Fruit fly (Drosophila melanogaster) whole organism, embryonic: ENCODE results near the gene CG1998.

Experiments used
- Bteb2 ChIP-seq: fragments of 200-800 bp; sonication (Bioruptor generic); optimal IDR thresholded peaks from 2 replicates; lab custom pipeline; 2016; ENCODE audit warnings: missing biosample characterization, missing genetic modification characterization
- CG10209 ChIP-seq: fragments of 200-800 bp; sonication (Bioruptor generic); optimal IDR thresholded peaks from 3 replicates; lab custom pipeline; 2017; ENCODE audit warnings: missing biosample characterization, mild to moderate bottlenecking, missing genetic modification characterization, missing genetic modification reagents
- CG10366 ChIP-seq: fragments of 200-800 bp; sonication (Bioruptor generic); IDR thresholded peaks from 2 replicates; pipeline ENCODE4 v1.3.6; 2022; ENCODE audit warnings: missing biosample characterization, missing genetic modification characterization
- CG11247 ChIP-seq: fragments of 200-800 bp; sonication (Bioruptor generic); IDR thresholded peaks from 2 replicates; pipeline ENCODE4 v1.3.6; 2022; ENCODE audit warnings: missing biosample characterization, missing genetic modification characterization
- CG11456 ChIP-seq: fragments of 200-800 bp; sonication (Bioruptor generic); IDR thresholded peaks from 3 replicates; pipeline ENCODE4 v1.3.6; 2022; ENCODE audit warnings: missing biosample characterization, missing genetic modification characterization
- CG12769 ChIP-seq: fragments of 200-800 bp; sonication (Bioruptor generic); optimal IDR thresholded peaks from 2 replicates; lab custom pipeline; 2019; ENCODE audit warnings: missing biosample characterization, mild to moderate bottlenecking, missing genetic modification characterization, moderate library complexity
- CG13775 ChIP-seq: fragments of 200-800 bp; sonication (Bioruptor generic); optimal IDR thresholded peaks from 3 replicates; lab custom pipeline; 2017; ENCODE audit warnings: missing biosample characterization, mild to moderate bottlenecking, missing genetic modification characterization
- CG13894 ChIP-seq: fragments of 200-800 bp; sonication (Bioruptor generic); optimal IDR thresholded peaks from 3 replicates; lab custom pipeline; 2018; ENCODE audit warnings: missing biosample characterization, mild to moderate bottlenecking, missing genetic modification characterization, moderate library complexity
- CG14014 ChIP-seq: fragments of 200-800 bp; sonication (Bioruptor generic); IDR thresholded peaks from 2 replicates; pipeline ENCODE4 v1.3.6; 2022; ENCODE audit warnings: missing biosample characterization, missing genetic modification characterization
- CG15011 ChIP-seq: fragments of 200-800 bp; sonication (Bioruptor generic); optimal IDR thresholded peaks from 3 replicates; lab custom pipeline; 2018; ENCODE audit warnings: missing biosample characterization, mild to moderate bottlenecking, missing genetic modification characterization
- CG15514 ChIP-seq: fragments of 200-800 bp; sonication (Bioruptor generic); optimal IDR thresholded peaks from 3 replicates; lab custom pipeline; 2017; ENCODE audit warnings: missing biosample characterization, missing genetic modification characterization, mild to moderate bottlenecking, moderate library complexity, missing genetic modification reagents
- CG17186 ChIP-seq: fragments of 200-800 bp; sonication (Bioruptor generic); optimal IDR thresholded peaks from 3 replicates; lab custom pipeline; 2017; ENCODE audit warnings: missing biosample characterization, missing genetic modification reagents, missing genetic modification characterization
- CG17328 ChIP-seq: fragments of 200-800 bp; sonication (Bioruptor generic); IDR thresholded peaks from 2 replicates; pipeline ENCODE4 v1.3.6; 2022; ENCODE audit warnings: missing biosample characterization, missing genetic modification characterization
- CG2120 ChIP-seq: fragments of 200-800 bp; sonication (Bioruptor generic); optimal IDR thresholded peaks from 3 replicates; lab custom pipeline; 2016; ENCODE audit warnings: missing biosample characterization, missing genetic modification characterization
- CG2678 ChIP-seq: fragments of 200-800 bp; sonication (Bioruptor generic); optimal IDR thresholded peaks from 3 replicates; lab custom pipeline; 2019; ENCODE audit warnings: missing biosample characterization, mild to moderate bottlenecking, missing genetic modification characterization, moderate library complexity
- CG30403 ChIP-seq: fragments of 200-800 bp; sonication (Bioruptor generic); optimal IDR thresholded peaks from 3 replicates; lab custom pipeline; 2016; ENCODE audit warnings: missing biosample characterization, missing genetic modification characterization
- CG3407 ChIP-seq: fragments of 200-800 bp; sonication (Bioruptor generic); optimal IDR thresholded peaks from 2 replicates; lab custom pipeline; 2018; ENCODE audit warnings: missing biosample characterization, mild to moderate bottlenecking, missing genetic modification characterization
- CG34224 ChIP-seq: fragments of 200-800 bp; sonication (Bioruptor generic); IDR thresholded peaks from 3 replicates; pipeline ENCODE4 v1.3.6; 2022; ENCODE audit warnings: missing biosample characterization, missing genetic modification characterization; ENCODE audit not compliant: partially characterized antibody
- CG3995 ChIP-seq: fragments of 200-800 bp; sonication (Bioruptor generic); optimal IDR thresholded peaks from 3 replicates; lab custom pipeline; 2016; ENCODE audit warnings: missing biosample characterization, missing genetic modification characterization
- CG5953 ChIP-seq: fragments of 200-800 bp; sonication (Bioruptor generic); IDR thresholded peaks from 2 replicates; pipeline ENCODE4 v1.3.6; 2022; ENCODE audit warnings: missing biosample characterization, missing genetic modification characterization
- CG6689 ChIP-seq: fragments of 200-800 bp; sonication (Bioruptor generic); IDR thresholded peaks from 2 replicates; pipeline ENCODE4 v1.3.6; 2022; ENCODE audit warnings: missing biosample characterization, missing genetic modification characterization
- CG6791 ChIP-seq: fragments of 200-800 bp; sonication (Bioruptor generic); IDR thresholded peaks from 3 replicates; pipeline ENCODE4 v1.3.6; 2022; ENCODE audit warnings: missing biosample characterization, missing genetic modification characterization; ENCODE audit not compliant: partially characterized antibody
- CG7372 ChIP-seq: fragments of 200-800 bp; sonication (Bioruptor generic); IDR thresholded peaks from 2 replicates; pipeline ENCODE4 v1.3.6; 2022; ENCODE audit warnings: missing biosample characterization, missing genetic modification characterization
- CG7839 ChIP-seq: fragments of 200-800 bp; sonication (Bioruptor generic); optimal IDR thresholded peaks from 3 replicates; lab custom pipeline; 2018; ENCODE audit warnings: missing biosample characterization, mild to moderate bottlenecking, missing genetic modification characterization, moderate library complexity
- CG9932 ChIP-seq: fragments of 200-800 bp; sonication (Bioruptor generic); IDR thresholded peaks from 2 replicates; pipeline ENCODE4 v1.3.6; 2022; ENCODE audit warnings: missing biosample characterization, missing genetic modification characterization
- CkIIα-i1 ChIP-seq: fragments of 200-800 bp; sonication (Bioruptor generic); IDR thresholded peaks from 2 replicates; pipeline ENCODE4 v1.3.6; 2022; ENCODE audit warnings: missing biosample characterization, missing genetic modification characterization
- Dbx ChIP-seq: fragments of 200-800 bp; sonication (Bioruptor generic); IDR thresholded peaks from 3 replicates; pipeline ENCODE4 v1.3.6; 2022; ENCODE audit warnings: missing biosample characterization, missing genetic modification characterization
- Drgx ChIP-seq: fragments of 200-800 bp; sonication (Bioruptor generic); IDR thresholded peaks from 2 replicates; pipeline ENCODE4 v1.3.6; 2022; ENCODE audit warnings: missing biosample characterization, missing genetic modification characterization
- E2f1 ChIP-seq: fragments of 200-800 bp; sonication (Bioruptor generic); IDR thresholded peaks from 2 replicates; pipeline ENCODE4 v1.3.6; 2022; ENCODE audit warnings: missing biosample characterization, missing genetic modification characterization
- Fer1 ChIP-seq: fragments of 200-800 bp; sonication (Bioruptor generic); optimal IDR thresholded peaks from 2 replicates; lab custom pipeline; 2017; ENCODE audit warnings: missing biosample characterization, mild to moderate bottlenecking, missing genetic modification characterization
- Gsc ChIP-seq: fragments of 200-800 bp; sonication (Bioruptor generic); IDR thresholded peaks from 2 replicates; pipeline ENCODE4 v1.3.6; 2022; ENCODE audit warnings: missing biosample characterization, missing genetic modification characterization
- HHEX ChIP-seq: fragments of 200-800 bp; sonication (Bioruptor generic); optimal IDR thresholded peaks from 3 replicates; lab custom pipeline; 2017; ENCODE audit warnings: missing biosample characterization, mild to moderate bottlenecking, missing genetic modification characterization, missing genetic modification reagents
- HmgZ ChIP-seq: fragments of 200-800 bp; sonication (Bioruptor generic); optimal IDR thresholded peaks from 2 replicates; lab custom pipeline; 2018; ENCODE audit warnings: missing biosample characterization, mild to moderate bottlenecking, missing genetic modification characterization
- Mrtf ChIP-seq: fragments of 200-800 bp; sonication (Bioruptor generic); IDR thresholded peaks from 3 replicates; pipeline ENCODE4 v1.3.6; 2022; ENCODE audit warnings: missing biosample characterization, missing genetic modification characterization
- Neu2 ChIP-seq: fragments of 200-800 bp; sonication (Bioruptor generic); optimal IDR thresholded peaks from 3 replicates; lab custom pipeline; 2016; ENCODE audit warnings: missing biosample characterization, missing genetic modification characterization, borderline replicate concordance
- Rfx ChIP-seq: fragments of 200-800 bp; sonication (Bioruptor generic); IDR thresholded peaks from 2 replicates; pipeline ENCODE4 v1.3.6; 2022; ENCODE audit warnings: missing biosample characterization, missing genetic modification characterization
- Stat92E ChIP-seq, 3 experiments: fragments of >200 bp in 2 of 3; fragments of 200-800 bp in 1 of 3; sonication (Bioruptor generic) in 1 of 3; optimal IDR thresholded peaks; 2 replicates each; lab custom pipeline; 2017 to 2019; ENCODE audit warnings: missing biosample characterization in 3 of 3, missing genetic modification characterization in 3 of 3, mild to moderate bottlenecking in 1 of 3, moderate library complexity in 1 of 3
- YL-1 ChIP-seq: fragments of 200-800 bp; sonication (Bioruptor generic); optimal IDR thresholded peaks from 3 replicates; lab custom pipeline; 2017; ENCODE audit warnings: missing biosample characterization, mild to moderate bottlenecking, missing genetic modification characterization
- caup ChIP-seq: fragments of 200-800 bp; sonication (Bioruptor generic); optimal IDR thresholded peaks from 3 replicates; lab custom pipeline; 2017; ENCODE audit warnings: missing biosample characterization, mild to moderate bottlenecking, missing genetic modification characterization, moderate library complexity; ENCODE audit not compliant: severe bottlenecking
- crol ChIP-seq: fragments of 200-800 bp; sonication (Bioruptor generic); IDR thresholded peaks from 2 replicates; pipeline ENCODE4 v1.3.6; 2022; ENCODE audit warnings: missing biosample characterization, missing genetic modification characterization
- cwo ChIP-seq: fragments of 200-800 bp; sonication (Bioruptor generic); optimal IDR thresholded peaks from 3 replicates; lab custom pipeline; 2017; ENCODE audit warnings: missing biosample characterization, missing genetic modification characterization, mild to moderate bottlenecking, moderate library complexity, missing genetic modification reagents
- en ChIP-seq: fragments of 200-800 bp; sonication (Bioruptor generic); optimal IDR thresholded peaks from 2 replicates; lab custom pipeline; 2016; ENCODE audit warnings: missing biosample characterization, missing genetic modification characterization
- fu2 ChIP-seq: fragments of 200-800 bp; sonication (Bioruptor generic); optimal IDR thresholded peaks from 2 replicates; lab custom pipeline; 2016; ENCODE audit warnings: missing biosample characterization, missing genetic modification characterization
- lmd ChIP-seq: fragments of 200-800 bp; sonication (Bioruptor generic); IDR thresholded peaks from 2 replicates; pipeline ENCODE4 v1.3.6; 2022; ENCODE audit warnings: missing biosample characterization, missing genetic modification characterization
- mam ChIP-seq: fragments of 200-800 bp; sonication (Bioruptor generic); optimal IDR thresholded peaks from 3 replicates; lab custom pipeline; 2016; ENCODE audit warnings: missing biosample characterization, missing genetic modification characterization
- nom ChIP-seq: fragments of 200-800 bp; sonication (Bioruptor generic); optimal IDR thresholded peaks from 2 replicates; lab custom pipeline; 2017; ENCODE audit warnings: missing biosample characterization, missing genetic modification characterization, mild to moderate bottlenecking, moderate library complexity, missing genetic modification reagents
- pho ChIP-seq: fragments of 200-800 bp; sonication (Bioruptor generic); optimal IDR thresholded peaks from 2 replicates; lab custom pipeline; 2016; ENCODE audit warnings: missing biosample characterization, missing genetic modification characterization
- row ChIP-seq: fragments of 200-800 bp; sonication (Bioruptor generic); IDR thresholded peaks from 3 replicates; pipeline ENCODE4 v1.3.6; 2022; ENCODE audit warnings: missing biosample characterization, missing genetic modification characterization
- so ChIP-seq: fragments of 200-800 bp; sonication (Bioruptor generic); IDR thresholded peaks from 3 replicates; pipeline ENCODE4 v1.3.6; 2022; ENCODE audit warnings: missing biosample characterization, missing genetic modification characterization
- stc ChIP-seq: fragments of 200-800 bp; sonication (Bioruptor generic); IDR thresholded peaks from 2 replicates; pipeline ENCODE4 v1.3.6; 2022; ENCODE audit warnings: missing biosample characterization, missing genetic modification characterization
- ttk ChIP-seq: fragments of 200-800 bp; sonication (Bioruptor generic); IDR thresholded peaks from 2 replicates; pipeline ENCODE4 v2.1.2; 2022; ENCODE audit warnings: missing biosample characterization, missing genetic modification characterization

CG1998 gene

DNA sequence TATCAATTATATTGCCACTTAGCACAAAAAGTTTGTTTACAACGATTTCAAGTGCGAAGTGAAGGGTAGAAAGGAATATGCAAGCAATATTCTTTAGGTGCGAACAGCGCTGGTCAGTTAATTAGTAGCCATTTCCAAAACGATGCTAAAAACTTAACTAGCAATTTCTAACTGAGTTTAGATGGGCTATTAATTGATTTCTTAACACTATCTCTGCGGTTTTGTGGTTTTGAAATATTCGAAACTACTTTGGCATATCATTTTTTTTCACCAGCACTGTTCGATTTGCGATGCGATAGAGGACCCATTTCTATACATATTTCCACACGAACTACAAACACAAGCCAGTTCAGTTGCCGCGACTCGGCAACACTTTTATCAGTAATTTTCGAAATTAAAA lies 36.4 kb downstream of the CG1998 start (continued):
- TF ChIP-seq YL-1 (GFP tag; lab: Kevin White, UChicago) (no peak), CG17328 (GFP tag; lab: Robert Waterston, UW) (no peak), CG6689 (0 out of 2 replicates have a peak, but pooled peaks have one; percentile 10), CG2678 (peak; percentile 50), Fer1 (GFP tag; lab: Kevin White, UChicago) (peak; percentile 29), CG14014 (peak; percentile 16; the same call in 1 of the 2 replicates), Rfx (peak; percentile 39; the same call in 1 of the 2 replicates), CG6791 (no peak), crol (GFP tag; lab: Robert Waterston, UW) (no peak), CG13775 (GFP tag; lab: Kevin White, UChicago) (peak; percentile 12), CG15514 (peak; percentile 29), CG5953 (GFP tag; lab: Robert Waterston, UW) (no peak), Dbx (0 out of 3 replicates have a peak, but pooled peaks have one; percentile 8), Drgx (GFP tag; lab: Robert Waterston, UW) (peak; percentile 55), CG17186 (GFP tag; lab: Kevin White, UChicago) (no peak), CG9932 (GFP tag; lab: Robert Waterston, UW) (no peak), CG30403 (GFP tag; lab: Kevin White, UChicago) (peak; percentile 16), CG7372 (GFP tag; lab: Robert Waterston, UW) (no peak), Bteb2 (GFP tag; lab: Kevin White, UChicago) (peak; percentile 18), Stat92E (GFP tag; optimal IDR thresholded peaks at IDR 0.05; lab: Kevin White, UChicago) (no peak), Neu2 (GFP tag; lab: Kevin White, UChicago) (no peak), row (GFP tag; lab: Robert Waterston, UW) (peak; percentile 51; the same call in 2 of the 3 replicates), caup (GFP tag; lab: Kevin White, UChicago) (peak; percentile 25), CG15011 (peak; percentile 6), HmgZ (peak; percentile 19), cwo (peak; percentile 43), CG7839 (peak; percentile 17), CG11456 (GFP tag; lab: Robert Waterston, UW) (0 out of 3 replicates have a peak, but pooled peaks have one; percentile 43), Gsc (GFP tag; lab: Robert Waterston, UW) (no peak), so (GFP tag; lab: Robert Waterston, UW) (0 out of 3 replicates have a peak, but pooled peaks have one; percentile 15), CG11247 (no peak), CG2120 (peak; percentile 71), Mrtf (no peak), CG13894 (tag; lab: Kevin White, UChicago) (no peak), CkIIα-i1 (no peak), en (GFP tag; lab: Kevin White, UChicago) (no peak), E2f1 (GFP tag; lab: Robert Waterston, UW) (peak; percentile 17; the same call in 1 of the 2 replicates), lmd (peak; percentile 24; the same call in 1 of the 2 replicates), pho (peak; percentile 15), fu2 (no peak), CG3995 (no peak), HHEX (GFP tag; lab: Kevin White, UChicago) (peak; percentile 27), mam (peak; percentile 29), ttk (GFP tag; lab: Robert Waterston, UW) (no peak), stc (GFP tag; lab: Robert Waterston, UW) (peak; percentile 54), nom (GFP tag; lab: Kevin White, UChicago) (peak; percentile 26), CG10366 (GFP tag; lab: Robert Waterston, UW) (no peak), CG12769 (tag; lab: Kevin White, UChicago) (peak; percentile 46), CG10209 (GFP tag; lab: Kevin White, UChicago) (peak; percentile 24), CG34224 (GFP tag; lab: Robert Waterston, UW) (no peak), CG3407 (GFP tag; lab: Kevin White, UChicago) (no peak)
